Fruit fly (Drosophila melanogaster): ENCODE data around the gene CG10979.

- peak; percentile 68 for TF ChIP-seq psq (GFP tag; optimal IDR thresholded peaks at IDR 0.05)
- peak; percentile 76 for TF ChIP-seq woc (GFP tag; optimal IDR thresholded peaks at IDR 0.05)
- TF ChIP-seq Vsx2 (GFP tag; optimal IDR thresholded peaks at IDR 0.05; ENCODE audit: partially characterized antibody) = no peak
- TF ChIP-seq Abd-B (GFP tag; optimal IDR thresholded peaks at IDR 0.05) = no peak
- no peak for TF ChIP-seq lola (GFP tag; optimal IDR thresholded peaks at IDR 0.05)
These were observed 30.0 kb downstream of the CG10979 start, which contains the start of the genes Sec20 and dgrn for dm6 chr3R:5824456-5824855.

Data from whole organism, wandering third instar larva.